Fruit fly (Drosophila melanogaster): ENCODE results near the gene CG9192.

- TF ChIP-seq ttk (optimal IDR thresholded peaks at IDR 0.05) (no peak), psq (optimal IDR thresholded peaks at IDR 0.05) (no peak), Sin3A (optimal IDR thresholded peaks at IDR 0.05) (no peak), Myc (optimal IDR thresholded peaks at IDR 0.05) (no peak), insv (optimal IDR thresholded peaks at IDR 0.05) (no peak)
Observed at dm6 chr3L:1188936-1189659, 49.0 kb downstream of the CG9192 start, which contains the start of gene CG13912.

All from Kc167 (cell line).